Worm (Caenorhabditis elegans): ENCODE results near the gene sprp-4.

DNA sequence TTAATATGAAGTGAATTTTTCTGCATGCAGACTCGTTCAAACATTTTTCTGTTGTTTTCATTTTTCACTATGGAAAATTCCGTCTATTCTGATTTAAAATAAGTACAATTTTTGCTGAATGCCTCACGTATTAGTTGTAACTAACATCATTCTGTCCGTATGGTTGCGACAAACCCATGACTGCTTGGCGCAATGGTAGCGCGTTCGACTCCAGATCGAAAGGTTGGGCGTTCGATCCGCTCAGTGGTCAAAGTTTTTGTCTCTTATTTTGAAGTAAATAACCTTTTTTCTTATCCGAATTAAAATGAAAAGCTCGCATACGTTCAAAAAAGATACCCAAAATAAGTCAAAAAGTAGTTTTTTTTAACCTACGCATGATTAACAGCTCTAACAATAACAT is 23.7 kb upstream of the sprp-4 start:
- no peak for TF ChIP-seq blmp-1 (tag; optimal IDR thresholded peaks at IDR 0.05)
- no peak for TF ChIP-seq nhr-28 (tag; optimal IDR thresholded peaks at IDR 0.05)
- no peak for TF ChIP-seq snpc-4 (tag; optimal IDR thresholded peaks at IDR 0.05)
- no peak for TF ChIP-seq mep-1 (tag; optimal IDR thresholded peaks at IDR 0.05)
- no peak for TF ChIP-seq nhr-12 (tag; optimal IDR thresholded peaks at IDR 0.05)
- TF ChIP-seq flh-1 (GFP tag; optimal IDR thresholded peaks at IDR 0.05) = no peak

Measured in whole organism, mixed stage, embryonic.